Worm (Caenorhabditis elegans): ENCODE data around the gene atg-2.
A peak's percentile ranks its signal among the peaks of the same experiment; 100 is the strongest.

The atg-2 gene

DNA sequence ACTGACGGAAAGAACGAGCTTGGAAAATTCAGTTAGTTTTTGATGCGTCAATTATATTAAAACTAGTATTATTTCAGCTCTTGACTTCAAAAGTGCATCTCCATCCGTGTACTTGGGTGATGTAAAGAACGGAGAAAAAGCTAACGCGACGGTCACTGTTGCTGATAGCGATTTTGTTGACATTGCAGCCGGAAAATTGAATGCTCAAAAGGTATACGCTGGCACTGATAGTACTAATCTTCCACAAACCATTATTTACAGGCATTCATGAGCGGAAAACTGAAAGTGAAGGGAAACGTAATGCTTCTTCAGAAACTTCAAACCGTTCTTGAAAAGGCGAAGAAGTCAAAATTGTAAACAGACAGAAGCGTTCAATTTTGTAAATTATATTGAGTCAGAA lies 13.1 kb downstream of the atg-2 start:
- TF ChIP-seq nhr-11 (tag; optimal IDR thresholded peaks at IDR 0.05) (no peak), fos-1 (tag; optimal IDR thresholded peaks at IDR 0.05) (peak; percentile 57), ztf-11 (tag; optimal IDR thresholded peaks at IDR 0.05) (no peak), ZK546.5 (tag; optimal IDR thresholded peaks at IDR 0.05) (no peak), mdl-1 (tag; optimal IDR thresholded peaks at IDR 0.05) (no peak)

DNA sequence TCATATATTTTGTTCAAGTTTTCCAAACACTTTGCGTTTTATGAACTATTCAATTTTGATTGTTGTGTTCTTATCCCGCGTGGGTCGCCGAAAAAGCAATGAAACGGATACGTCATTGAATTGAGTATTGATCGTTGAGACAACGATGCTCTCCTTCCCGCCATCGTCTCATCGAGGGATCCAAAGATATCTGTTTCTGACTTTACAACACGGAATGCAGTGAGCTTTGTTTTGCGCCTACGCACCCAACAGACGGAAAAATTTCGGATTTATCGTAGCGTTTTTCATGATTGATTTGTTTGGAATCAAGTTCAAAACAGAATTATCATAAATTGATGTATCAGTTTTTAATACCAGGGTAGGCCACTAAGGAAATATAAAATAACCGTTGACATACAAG lies 16.0 kb downstream of the atg-2 start:
- TF ChIP-seq ztf-11 (tag; optimal IDR thresholded peaks at IDR 0.05) = no peak
- peak; percentile 27 for TF ChIP-seq nhr-129 (tag; optimal IDR thresholded peaks at IDR 0.05)
- TF ChIP-seq lin-13 (GFP tag; optimal IDR thresholded peaks at IDR 0.05) = no peak
- TF ChIP-seq zag-1 (tag; optimal IDR thresholded peaks at IDR 0.05) = no peak
- no peak for TF ChIP-seq Y55F3AM.14 (GFP tag; optimal IDR thresholded peaks at IDR 0.05)
- peak; percentile 21 for TF ChIP-seq sma-9 (GFP tag; optimal IDR thresholded peaks at IDR 0.05)
- TF ChIP-seq sma-9 (tag; optimal IDR thresholded peaks at IDR 0.05) = no peak
- no peak for TF ChIP-seq nhr-6 (tag; optimal IDR thresholded peaks at IDR 0.05)
- no peak for TF ChIP-seq unc-39 (tag; optimal IDR thresholded peaks at IDR 0.05)
- no peak for TF ChIP-seq nhr-25 (tag; optimal IDR thresholded peaks at IDR 0.05)
- no peak for TF ChIP-seq mbf-1 (tag; optimal IDR thresholded peaks at IDR 0.05)
- peak; percentile 18 for TF ChIP-seq F13H6.1 (tag; optimal IDR thresholded peaks at IDR 0.05)
- no peak for TF ChIP-seq skn-1 (tag; optimal IDR thresholded peaks at IDR 0.05)
- no peak for TF ChIP-seq lin-39 (tag; optimal IDR thresholded peaks at IDR 0.05)
- TF ChIP-seq sem-4 (tag; optimal IDR thresholded peaks at IDR 0.05) = no peak

DNA sequence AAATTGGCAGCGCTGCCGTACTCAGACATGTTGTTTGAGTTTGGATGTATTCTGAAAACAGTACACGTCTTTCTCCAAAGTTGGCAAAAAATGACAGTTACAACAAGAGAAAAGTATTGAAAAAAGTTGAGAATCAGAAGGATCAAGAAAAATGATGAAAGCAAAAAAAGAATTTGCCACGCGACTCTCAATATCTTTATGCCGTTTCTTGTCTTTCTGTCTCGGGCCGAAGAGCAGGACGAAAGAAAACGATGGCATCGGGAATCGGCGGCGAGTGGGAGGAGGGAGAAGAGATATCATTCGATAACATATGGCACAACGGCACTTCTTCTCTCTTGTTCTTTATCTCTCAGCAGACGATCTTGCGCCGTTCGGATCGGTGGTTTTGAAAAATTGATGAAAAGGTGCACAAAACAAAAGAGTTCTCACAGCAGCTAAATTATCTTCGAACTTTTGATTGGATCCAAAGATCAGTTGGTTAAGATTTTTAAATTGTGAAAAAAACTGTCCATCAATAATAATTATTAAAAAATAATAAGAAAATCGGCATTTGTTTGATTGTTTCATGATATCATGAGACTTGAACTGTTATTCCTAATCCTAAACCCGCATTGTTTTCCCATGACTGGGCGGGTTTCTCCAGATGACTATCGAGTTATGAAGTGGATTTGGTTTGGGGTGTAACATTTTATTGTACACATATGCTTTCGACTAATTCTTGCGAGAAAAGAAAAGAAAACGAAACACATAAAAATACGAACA lies 16.8 kb downstream of the atg-2 start, which contains the start of gene gei-15:
Gene gei-15, minus strand, starts transcription at position 51 of the 762 bp plus-strand sequence.
- TF ChIP-seq F13H6.1 (tag; optimal IDR thresholded peaks at IDR 0.05) = peak; percentile 29
- TF ChIP-seq sma-9 (GFP tag; optimal IDR thresholded peaks at IDR 0.05) = peak; percentile 30
- TF ChIP-seq sma-9 (tag; optimal IDR thresholded peaks at IDR 0.05) = no peak
- TF ChIP-seq nhr-129 (tag; optimal IDR thresholded peaks at IDR 0.05) = peak; percentile 25
- TF ChIP-seq C34F6.9 (tag; optimal IDR thresholded peaks at IDR 0.05) = no peak

DNA sequence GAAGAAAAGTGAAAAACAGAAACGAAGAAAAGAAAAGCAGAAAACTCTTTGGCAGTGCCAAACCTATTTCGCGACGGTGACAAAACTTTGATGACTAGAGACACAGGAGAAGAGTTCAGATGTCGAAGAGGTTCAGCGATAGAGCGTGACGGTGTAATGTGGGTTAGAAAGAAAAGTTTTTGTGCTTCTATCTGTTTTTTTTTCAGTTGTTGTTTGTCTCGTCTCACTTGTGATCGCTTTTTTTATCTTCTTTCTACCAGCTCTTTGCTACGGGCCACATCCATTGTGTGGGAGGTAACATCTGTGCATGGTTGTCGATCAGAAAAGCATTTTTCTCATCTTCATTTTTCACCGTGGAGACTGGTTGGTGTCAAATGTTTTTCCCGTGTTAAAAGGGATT lies 19.3 kb downstream of the atg-2 start, which contains the start of gene F41B4.1:
Gene F41B4.1, minus strand, starts transcription at position 23 of the 400 bp plus-strand sequence.
- TF ChIP-seq F13H6.1 (tag; optimal IDR thresholded peaks at IDR 0.05) = peak; percentile 70
- no peak for TF ChIP-seq unc-39 (tag; optimal IDR thresholded peaks at IDR 0.05)
- no peak for TF ChIP-seq lin-39 (tag; optimal IDR thresholded peaks at IDR 0.05)
- peak; percentile 53 for TF ChIP-seq nhr-129 (tag; optimal IDR thresholded peaks at IDR 0.05)
- TF ChIP-seq nhr-12 (tag; optimal IDR thresholded peaks at IDR 0.05) = no peak
- peak; percentile 59 for TF ChIP-seq sma-9 (GFP tag; optimal IDR thresholded peaks at IDR 0.05)
- TF ChIP-seq sma-9 (tag; optimal IDR thresholded peaks at IDR 0.05) = no peak
- no peak for TF ChIP-seq ztf-11 (tag; optimal IDR thresholded peaks at IDR 0.05)
- TF ChIP-seq C34F6.9 (tag; optimal IDR thresholded peaks at IDR 0.05) = peak; percentile 33
- TF ChIP-seq alr-1 (tag; optimal IDR thresholded peaks at IDR 0.05) = no peak
- TF ChIP-seq lin-11 (tag; optimal IDR thresholded peaks at IDR 0.05) = no peak
- no peak for TF ChIP-seq mab-5 (tag; optimal IDR thresholded peaks at IDR 0.05)
- TF ChIP-seq ztf-4 (tag; optimal IDR thresholded peaks at IDR 0.05) = peak; percentile 21
- TF ChIP-seq gmeb-1 (tag; optimal IDR thresholded peaks at IDR 0.05) = no peak
- peak in 1 of 2 experiments; percentile 57 for TF ChIP-seq lsy-2 (tag; optimal IDR thresholded peaks at IDR 0.05)

DNA sequence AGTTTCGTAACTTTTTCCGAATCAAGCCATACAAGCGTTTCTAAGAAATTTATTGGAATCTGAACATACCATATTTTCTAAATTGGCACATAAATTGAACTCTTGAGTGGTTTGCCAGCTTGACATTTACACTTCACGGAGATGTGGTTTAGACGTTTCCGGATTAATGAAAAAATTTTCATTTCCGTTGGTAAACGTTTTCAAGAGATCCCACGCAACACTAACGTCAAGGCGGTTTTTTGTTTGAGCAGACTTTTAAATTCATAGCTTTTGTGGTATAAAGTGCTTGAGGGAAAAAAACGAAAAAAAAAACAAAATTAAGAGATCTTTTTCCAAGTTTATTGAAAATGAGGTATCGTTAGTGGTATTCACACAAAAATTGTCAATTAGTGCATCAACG lies 28.6 kb downstream of the atg-2 start, which contains the start of gene F41B4.2:
Gene F41B4.2, minus strand, starts transcription at position 101 of the 400 bp plus-strand sequence.
- TF ChIP-seq sma-9 (GFP tag; optimal IDR thresholded peaks at IDR 0.05) = no peak
- no peak for TF ChIP-seq sma-9 (tag; optimal IDR thresholded peaks at IDR 0.05)
- TF ChIP-seq nhr-10 (tag; optimal IDR thresholded peaks at IDR 0.05) = no peak
- TF ChIP-seq C34F6.9 (tag; optimal IDR thresholded peaks at IDR 0.05) = no peak
- no peak for TF ChIP-seq nhr-11 (tag; optimal IDR thresholded peaks at IDR 0.05)
- no peak for TF ChIP-seq unc-62 (GFP tag; optimal IDR thresholded peaks at IDR 0.05)
- TF ChIP-seq ZK546.5 (tag; optimal IDR thresholded peaks at IDR 0.05) = no peak
- TF ChIP-seq Y55F3AM.14 (GFP tag; optimal IDR thresholded peaks at IDR 0.05) = no peak
- no peak for TF ChIP-seq ztf-4 (tag; optimal IDR thresholded peaks at IDR 0.05)
- TF ChIP-seq ama-1 (optimal IDR thresholded peaks at IDR 0.05) = no peak
- TF ChIP-seq nhr-6 (tag; optimal IDR thresholded peaks at IDR 0.05) = no peak
- no peak for TF ChIP-seq nhr-23 (tag; optimal IDR thresholded peaks at IDR 0.05)
- TF ChIP-seq ceh-16 (tag; optimal IDR thresholded peaks at IDR 0.05) = no peak
- TF ChIP-seq unc-55 (GFP tag; optimal IDR thresholded peaks at IDR 0.05) = no peak
- no peak for TF ChIP-seq fos-1 (tag; optimal IDR thresholded peaks at IDR 0.05)
- no peak for TF ChIP-seq sem-4 (tag; optimal IDR thresholded peaks at IDR 0.05)
- no peak for TF ChIP-seq mab-5 (tag; optimal IDR thresholded peaks at IDR 0.05)
- no peak for TF ChIP-seq snpc-4 (tag; optimal IDR thresholded peaks at IDR 0.05)
- TF ChIP-seq nhr-25 (tag; optimal IDR thresholded peaks at IDR 0.05) = no peak
- no peak for TF ChIP-seq skn-1 (tag; optimal IDR thresholded peaks at IDR 0.05)
- no peak for TF ChIP-seq egl-27 (tag; optimal IDR thresholded peaks at IDR 0.05)

All from whole organism, L2 larva.